Fruit fly (Drosophila melanogaster) whole organism, wandering third instar larva: ENCODE measurements around the gene CG33177.
A peak's percentile ranks its signal among the peaks of the same experiment; 100 is the strongest.

ENCODE experiments used
- CG9705 ChIP-seq: fragments of 200-800 bp; sonication (Bioruptor generic); optimal IDR thresholded peaks from 2 replicates; lab custom pipeline; 2018; ENCODE audit warnings: missing biosample characterization, mild to moderate bottlenecking, missing genetic modification characterization
- CrebA ChIP-seq: fragments of 200-800 bp; sonication (Bioruptor generic); optimal IDR thresholded peaks from 2 replicates; lab custom pipeline; 2016; ENCODE audit warnings: missing biosample characterization, mild to moderate bottlenecking, missing genetic modification characterization, borderline replicate concordance
- Dfd ChIP-seq: fragments of >200 bp; optimal IDR thresholded peaks from 2 replicates; lab custom pipeline; 2017; ENCODE audit warnings: missing biosample characterization, missing genetic modification characterization
- Dif ChIP-seq: fragments of 200-275, 200-300 bp; sonication (Bioruptor generic); optimal IDR thresholded peaks from 2 replicates; lab custom pipeline; 2018; ENCODE audit warnings: missing biosample characterization, missing genetic modification characterization; ENCODE audit not compliant: partially characterized antibody
- HLH106 ChIP-seq: fragments of 200-800 bp; optimal IDR thresholded peaks from 3 replicates; lab custom pipeline; 2019; ENCODE audit warnings: missing biosample characterization, mild to moderate bottlenecking, missing genetic modification characterization, moderate library complexity
- Hnf4 ChIP-seq: fragments of 200-800 bp; sonication (Bioruptor generic); optimal IDR thresholded peaks from 2 replicates; lab custom pipeline; 2016; ENCODE audit warnings: missing biosample characterization, mild to moderate bottlenecking, missing genetic modification characterization
- Hr78 ChIP-seq: fragments of >200 bp; optimal IDR thresholded peaks from 2 replicates; lab custom pipeline; 2017; ENCODE audit warnings: missing biosample characterization, missing genetic modification characterization
- Hr83 ChIP-seq: fragments of 200-300 bp; sonication (Bioruptor generic); optimal IDR thresholded peaks from 2 replicates; lab custom pipeline; 2016; ENCODE audit warnings: missing biosample characterization, mild to moderate bottlenecking, missing genetic modification characterization, moderate library complexity; ENCODE audit not compliant: poor library complexity, severe bottlenecking
- Jra ChIP-seq: sonication (Bioruptor generic); optimal IDR thresholded peaks from 2 replicates; lab custom pipeline; 2016; ENCODE audit warnings: missing biosample characterization, missing genetic modification characterization
- Myc ChIP-seq: fragments of >200 bp; optimal IDR thresholded peaks from 2 replicates; lab custom pipeline; 2017
- N ChIP-seq: fragments of >200 bp; optimal IDR thresholded peaks from 2 replicates; lab custom pipeline; 2018; ENCODE audit warnings: missing biosample characterization, missing external identifiers, missing genetic modification characterization
- OdsH ChIP-seq: fragments of 200-800 bp; sonication (Bioruptor generic); optimal IDR thresholded peaks from 2 replicates; lab custom pipeline; 2016; ENCODE audit warnings: missing biosample characterization, mild to moderate bottlenecking, missing genetic modification characterization
- Rel ChIP-seq, 2 experiments: fragments of 200-800 bp; sonication (Bioruptor generic) in 1 of 2; optimal IDR thresholded peaks; 2 replicates in 1 of 2; 3 replicates in 1 of 2; lab custom pipeline; 2016 to 2019; ENCODE audit warnings: mild to moderate bottlenecking in 2 of 2, missing biosample characterization in 2 of 2, missing genetic modification characterization in 2 of 2, moderate library complexity in 1 of 2
- Sp1 ChIP-seq: fragments of 200-800 bp; sonication (Bioruptor generic); optimal IDR thresholded peaks from 3 replicates; lab custom pipeline; 2019; ENCODE audit warnings: missing biosample characterization, mild to moderate bottlenecking, missing genetic modification characterization, moderate library complexity
- Vsx2 ChIP-seq: fragments of 200-300, 225-300 bp; sonication (Bioruptor generic); optimal IDR thresholded peaks from 2 replicates; lab custom pipeline; 2018; ENCODE audit warnings: missing biosample characterization, missing genetic modification characterization; ENCODE audit not compliant: partially characterized antibody
- br ChIP-seq: fragments of 200-800 bp; sonication (Bioruptor generic); optimal IDR thresholded peaks from 2 replicates; lab custom pipeline; 2016; ENCODE audit warnings: missing biosample characterization, missing genetic modification characterization
- brk ChIP-seq: fragments of 200-800 bp; sonication (Bioruptor generic); optimal IDR thresholded peaks from 2 replicates; lab custom pipeline; 2016; ENCODE audit warnings: missing biosample characterization, mild to moderate bottlenecking, missing genetic modification characterization
- dmrt93B ChIP-seq: fragments of 200-800 bp; sonication (Bioruptor generic); optimal IDR thresholded peaks from 2 replicates; lab custom pipeline; 2018; ENCODE audit warnings: missing biosample characterization, mild to moderate bottlenecking, missing genetic modification characterization
- dsf ChIP-seq: sonication (Bioruptor generic); optimal IDR thresholded peaks from 2 replicates; lab custom pipeline; 2016; ENCODE audit warnings: missing biosample characterization, missing genetic modification characterization, borderline replicate concordance
- ey ChIP-seq: fragments of 200-800 bp; sonication (Bioruptor generic); optimal IDR thresholded peaks from 2 replicates; lab custom pipeline; 2016; ENCODE audit warnings: missing biosample characterization, missing genetic modification characterization
- foxo ChIP-seq, 2 experiments: fragments of 200-800 bp; sonication (Bioruptor generic); optimal IDR thresholded peaks; 2 replicates in 1 of 2; 3 replicates in 1 of 2; lab custom pipeline; 2016 to 2017; ENCODE audit warnings: missing biosample characterization in 2 of 2, missing genetic modification characterization in 2 of 2
- fru ChIP-seq: fragments of 200-800 bp; sonication (Bioruptor generic); optimal IDR thresholded peaks from 3 replicates; lab custom pipeline; 2016; ENCODE audit warnings: missing biosample characterization, mild to moderate bottlenecking, missing genetic modification characterization
- h ChIP-seq: fragments of 200-800 bp; sonication (Bioruptor generic); optimal IDR thresholded peaks from 3 replicates; lab custom pipeline; 2016; ENCODE audit warnings: missing biosample characterization, mild to moderate bottlenecking, missing genetic modification characterization
- lola ChIP-seq: fragments of >200 bp; optimal IDR thresholded peaks from 2 replicates; lab custom pipeline; 2017; ENCODE audit warnings: missing biosample characterization, missing genetic modification characterization
- pan ChIP-seq: fragments of >200 bp; optimal IDR thresholded peaks from 2 replicates; lab custom pipeline; 2017
- psq ChIP-seq: fragments of 200-800 bp; sonication (Bioruptor generic); optimal IDR thresholded peaks from 3 replicates; lab custom pipeline; 2017; ENCODE audit warnings: missing biosample characterization, mild to moderate bottlenecking, missing genetic modification characterization, moderate library complexity
- rgr ChIP-seq: fragments of 200-800 bp; sonication (Bioruptor generic); optimal IDR thresholded peaks from 3 replicates; lab custom pipeline; 2016; ENCODE audit warnings: missing biosample characterization, mild to moderate bottlenecking, missing genetic modification characterization
- sage ChIP-seq: fragments of 200-800 bp; sonication (Bioruptor generic); optimal IDR thresholded peaks from 2 replicates; lab custom pipeline; 2016; ENCODE audit warnings: missing biosample characterization, mild to moderate bottlenecking, missing genetic modification characterization
- tai ChIP-seq: sonication (Bioruptor generic); optimal IDR thresholded peaks from 2 replicates; lab custom pipeline; 2016; ENCODE audit warnings: missing biosample characterization, missing genetic modification characterization
- woc ChIP-seq: sonication (Bioruptor generic); optimal IDR thresholded peaks from 2 replicates; lab custom pipeline; 2016; ENCODE audit warnings: missing biosample characterization, mild to moderate bottlenecking, missing genetic modification characterization

Gene CG33177

DNA sequence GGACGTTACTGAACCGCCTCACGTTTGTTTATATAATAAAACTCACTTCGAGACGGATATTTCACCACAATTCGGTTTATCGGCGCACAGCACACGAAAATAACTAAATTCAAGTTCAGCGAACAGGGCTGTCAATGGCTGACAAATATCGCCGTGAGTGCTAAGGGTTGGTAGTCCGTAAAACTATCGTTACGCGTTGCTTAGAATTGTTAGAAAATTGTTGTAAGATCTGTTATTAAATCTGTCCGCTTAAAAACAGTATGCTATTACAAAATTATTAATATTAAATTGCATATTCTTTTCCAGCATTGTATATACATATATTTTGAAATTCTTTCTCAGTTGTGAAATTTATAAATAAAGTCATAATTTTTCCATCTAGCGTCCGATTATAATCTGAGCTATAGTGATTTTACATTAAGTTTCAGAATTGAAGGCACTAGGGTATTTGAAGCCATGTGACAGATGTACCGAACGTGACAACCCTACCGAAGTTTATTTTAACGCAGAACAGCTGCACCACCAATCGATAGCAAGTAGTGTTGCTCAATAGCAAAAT is 3.5 kb downstream of the CG33177 start, which contains the start of gene Cox17 (continued):
- TF ChIP-seq foxo (GFP tag; optimal IDR thresholded peaks at IDR 0.05; lab: Kevin White, UChicago) (peak in 1 of 2 experiments; percentile 86), pan (no peak), lola (GFP tag; lab: Kevin White, UChicago) (no peak), Sp1 (peak; percentile 81), dmrt93B (peak; percentile 75), Hr78 (GFP tag; lab: Kevin White, UChicago) (no peak), tai (peak; percentile 82)

DNA sequence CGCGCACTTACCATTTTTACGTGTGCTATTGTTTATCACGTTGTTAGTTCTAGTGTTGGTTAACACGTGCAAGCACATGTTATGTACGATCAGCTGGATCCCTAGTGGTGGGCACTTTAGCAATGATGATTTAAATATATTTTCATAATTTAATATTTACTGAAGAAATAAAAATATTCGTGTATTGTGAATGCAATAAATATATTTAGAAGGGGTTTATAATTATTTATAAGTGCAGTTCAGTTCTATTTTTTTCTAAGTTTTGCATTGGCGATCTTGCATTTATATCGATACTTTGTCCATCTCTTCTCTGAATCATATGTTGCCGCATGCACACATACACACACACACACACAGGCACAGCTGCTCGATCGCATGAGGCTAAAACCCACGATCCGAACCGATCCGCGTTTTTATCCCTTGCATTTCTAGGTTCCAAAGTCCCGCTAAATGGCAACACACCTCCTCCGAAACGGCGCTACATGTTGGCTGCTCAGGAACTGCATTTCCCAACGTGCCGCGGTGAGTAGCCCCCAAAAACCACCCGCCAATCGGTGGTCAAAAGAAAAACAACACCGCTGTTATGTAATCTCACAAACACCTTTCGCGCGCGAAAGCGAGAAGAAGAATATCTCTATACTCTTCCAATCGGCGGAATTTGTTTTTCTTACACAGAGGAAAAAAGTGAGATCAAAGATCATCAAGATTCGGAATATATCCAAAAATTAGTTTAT is 4.8 kb downstream of the CG33177 start, which contains the start of the genes CG15027 and Dbct:
TSS of gene CG15027 (minus strand) at position 51 of the 734 bp plus-strand sequence.
TSS of gene Dbct (plus strand) at position 349 of the 734 bp plus-strand sequence.
- TF ChIP-seq Dfd (GFP tag; lab: Kevin White, UChicago) (no peak), lola (GFP tag; lab: Kevin White, UChicago) (no peak), dsf (peak; percentile 16), Rel (GFP tag; optimal IDR thresholded peaks at IDR 0.05; lab: Kevin White, UChicago) (peak; percentile 2), Rel (tag; optimal IDR thresholded peaks at IDR 0.05; lab: Kevin White, UChicago) (peak; percentile 52), N (GFP tag; lab: Kevin White, UChicago) (no peak), Vsx2 (no peak), tai (peak; percentile 70), br (GFP tag; lab: Kevin White, UChicago) (peak; percentile 42), CrebA (GFP tag; lab: Kevin White, UChicago) (no peak), OdsH (GFP tag; lab: Kevin White, UChicago) (peak; percentile 78), ey (peak; percentile 58), brk (peak; percentile 85), fru (GFP tag; lab: Kevin White, UChicago) (peak; percentile 67), sage (peak; percentile 56), woc (GFP tag; lab: Kevin White, UChicago) (peak; percentile 47), foxo (GFP tag; optimal IDR thresholded peaks at IDR 0.05; lab: Kevin White, UChicago) (peak in 1 of 2 experiments; percentile 83), HLH106 (tag; lab: Kevin White, UChicago) (peak; percentile 87), pan (no peak), psq (GFP tag; lab: Kevin White, UChicago) (peak; percentile 69), Myc (peak; percentile 49), dmrt93B (peak; percentile 60), CG9705 (GFP tag; lab: Kevin White, UChicago) (peak; percentile 64), Hnf4 (GFP tag; lab: Kevin White, UChicago) (peak; percentile 63), Sp1 (peak; percentile 77), Jra (peak; percentile 59), rgr (GFP tag; lab: Kevin White, UChicago) (peak; percentile 81), h (GFP tag; lab: Kevin White, UChicago) (peak; percentile 82)

DNA sequence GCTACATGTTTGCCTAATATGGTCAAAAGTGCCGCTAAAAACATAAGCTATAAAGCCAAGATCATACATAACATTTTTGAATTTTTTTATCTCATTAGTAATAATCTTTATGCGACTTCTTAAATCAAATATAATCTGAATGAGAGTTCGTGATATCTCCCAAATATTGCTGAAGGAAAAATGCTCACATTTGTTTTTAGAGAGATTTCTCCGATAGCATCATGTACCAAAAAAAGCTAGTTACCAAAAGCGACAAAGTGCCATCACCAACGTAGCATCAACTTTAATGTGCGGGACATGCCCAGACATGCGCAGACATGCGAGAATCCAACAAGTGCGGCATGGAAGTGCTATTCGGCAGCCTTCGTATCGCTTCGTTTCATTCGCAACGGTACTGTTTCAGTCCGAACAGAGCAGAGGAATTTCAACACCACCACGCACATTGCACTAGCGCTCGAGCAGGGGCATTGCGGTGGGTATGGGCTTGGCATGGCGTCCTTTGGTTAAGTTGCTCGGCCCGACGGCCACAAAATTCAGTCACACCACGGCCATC is 8.1 kb downstream of the CG33177 start, which contains the start of gene Rab3-GEF:
TSS of gene Rab3-GEF (plus strand) at position 537 of the 553 bp plus-strand sequence.
- TF ChIP-seq Sp1 (no peak), N (GFP tag; lab: Kevin White, UChicago) (no peak), Dif (GFP tag; lab: Kevin White, UChicago) (no peak), HLH106 (tag; lab: Kevin White, UChicago) (no peak), Hr83 (GFP tag; lab: Kevin White, UChicago) (no peak)

DNA sequence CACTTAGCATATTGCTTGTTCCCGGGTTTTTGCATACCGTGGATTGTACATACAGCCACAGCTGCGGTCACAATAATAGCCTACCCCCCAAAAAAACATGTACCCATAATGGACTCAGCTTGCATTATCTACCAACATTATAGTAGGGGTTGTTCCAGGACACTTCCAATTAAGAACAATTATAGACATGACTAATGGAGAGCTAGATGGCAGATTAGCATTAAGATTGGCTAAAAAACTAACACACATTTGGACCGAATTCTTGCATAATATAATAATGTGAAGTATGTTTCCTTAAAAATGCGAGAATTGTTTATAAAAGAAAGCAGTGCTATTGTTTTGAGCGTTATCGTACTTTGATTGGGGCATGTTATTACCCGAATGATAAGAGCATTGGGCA is 9.2 kb downstream of the CG33177 start:
- TF ChIP-seq brk = no peak
- TF ChIP-seq fru (GFP tag; lab: Kevin White, UChicago) = peak; percentile 27
- peak; percentile 30 for TF ChIP-seq HLH106 (tag; lab: Kevin White, UChicago)
- TF ChIP-seq, all 38 proteins: peak for 2
